Worm (Caenorhabditis elegans) whole organism, young adult: Measurements from ENCODE around the gene sop-2.

Experiments
- B0019.2 ChIP-seq: fragments of 200-800 bp; sonication (Bioruptor generic); conservative IDR thresholded peaks from 2 replicates; pipeline ENCODE4 v1.3.6; 2022; ENCODE audit warnings: missing genetic modification reagents, missing genetic modification characterization, missing compliant biosample characterization
- B0261.1 ChIP-seq: sonication (generic microtip); optimal IDR thresholded peaks from 2 replicates; lab custom pipeline; 2016; ENCODE audit warnings: mild to moderate bottlenecking, missing genetic modification characterization, moderate library complexity, missing compliant biosample characterization
- C17E4.6 ChIP-seq: fragments of 200-800 bp; sonication (Bioruptor generic); IDR thresholded peaks from 2 replicates; pipeline ENCODE4 v1.3.6; 2022; ENCODE audit warnings: missing genetic modification reagents, missing genetic modification characterization, missing compliant biosample characterization
- F22D6.2 ChIP-seq: sonication (generic microtip); optimal IDR thresholded peaks from 2 replicates; lab custom pipeline; 2016; ENCODE audit warnings: mild to moderate bottlenecking, missing genetic modification characterization, missing compliant biosample characterization
- K11D2.4 ChIP-seq: fragments of 200-800 bp; sonication (Bioruptor generic); IDR thresholded peaks from 2 replicates; pipeline ENCODE4 v1.3.6; 2022; ENCODE audit warnings: missing genetic modification reagents, missing genetic modification characterization, missing compliant biosample characterization
- K12H6.12 ChIP-seq: fragments of 200-800 bp; sonication (Bioruptor generic); optimal IDR thresholded peaks from 2 replicates; lab custom pipeline; 2018; ENCODE audit warnings: mild to moderate bottlenecking, missing genetic modification characterization, missing compliant biosample characterization
- Y56A3A.18 ChIP-seq: fragments of 200-800 bp; sonication (Bioruptor generic); IDR thresholded peaks from 2 replicates; pipeline ENCODE4 v1.3.6; 2022; ENCODE audit warnings: missing genetic modification reagents, missing genetic modification characterization, missing compliant biosample characterization
- attf-5 ChIP-seq: fragments of 200-800 bp; sonication (Bioruptor generic); optimal IDR thresholded peaks from 2 replicates; lab custom pipeline; 2018; ENCODE audit warnings: mild to moderate bottlenecking, missing genetic modification characterization, missing compliant biosample characterization
- bed-1 ChIP-seq: fragments of 200-800 bp; sonication (Bioruptor generic); IDR thresholded peaks from 2 replicates; pipeline ENCODE4 v1.3.6; 2022; ENCODE audit warnings: missing genetic modification reagents, missing genetic modification characterization, missing compliant biosample characterization
- ccch-3 ChIP-seq: fragments of 200-800 bp; sonication (Bioruptor generic); optimal IDR thresholded peaks from 2 replicates; lab custom pipeline; 2018; ENCODE audit warnings: mild to moderate bottlenecking, missing genetic modification characterization, missing compliant biosample characterization
- ceh-40 ChIP-seq: fragments of 200-800 bp; sonication (Bioruptor generic); IDR thresholded peaks from 2 replicates; pipeline ENCODE4 v1.3.6; 2022; ENCODE audit warnings: missing genetic modification characterization, missing compliant biosample characterization
- die-1 ChIP-seq: sonication (generic microtip); optimal IDR thresholded peaks from 2 replicates; lab custom pipeline; 2016; ENCODE audit warnings: missing genotype, mild to moderate bottlenecking, missing genetic modification characterization, missing compliant biosample characterization
- dpff-1 ChIP-seq: sonication (generic microtip); optimal IDR thresholded peaks from 2 replicates; lab custom pipeline; 2017; ENCODE audit warnings: mild to moderate bottlenecking, missing genetic modification characterization, missing compliant biosample characterization
- efl-1 ChIP-seq: fragments of 150-350 bp; optimal IDR thresholded peaks from 2 replicates; lab custom pipeline; 2014; ENCODE audit warnings: missing biosample characterization, missing genetic modification reagents, missing genetic modification characterization
- ekl-4 ChIP-seq: fragments of 200-800 bp; sonication (Bioruptor generic); IDR thresholded peaks from 2 replicates; pipeline ENCODE4 v1.3.6; 2022; ENCODE audit warnings: missing genetic modification reagents, missing genetic modification characterization, missing compliant biosample characterization
- hsf-1 ChIP-seq: fragments of 200-800 bp; sonication (Bioruptor generic); IDR thresholded peaks from 2 replicates; pipeline ENCODE4 v1.3.6; 2022; ENCODE audit warnings: missing genetic modification reagents, missing genetic modification characterization, missing compliant biosample characterization
- let-526 ChIP-seq: fragments of 200-800 bp; sonication (Bioruptor generic); IDR thresholded peaks from 2 replicates; pipeline ENCODE4 v1.3.6; 2022; ENCODE audit warnings: missing genetic modification reagents, missing genetic modification characterization, missing compliant biosample characterization
- lin-26 ChIP-seq: fragments of 200-800 bp; sonication (Bioruptor generic); IDR thresholded peaks from 2 replicates; pipeline ENCODE4 v1.3.6; 2022; ENCODE audit warnings: missing genetic modification reagents, missing genetic modification characterization, missing compliant biosample characterization
- madf-3 ChIP-seq: fragments of 200-800 bp; sonication (Bioruptor generic); IDR thresholded peaks from 2 replicates; pipeline ENCODE4 v1.3.6; 2022; ENCODE audit warnings: missing genetic modification reagents, missing genetic modification characterization, missing compliant biosample characterization
- nfya-1 ChIP-seq: sonication (generic microtip); optimal IDR thresholded peaks from 2 replicates; lab custom pipeline; 2017; ENCODE audit warnings: antibody characterized with exemption, missing compliant biosample characterization, missing genetic modification characterization, borderline replicate concordance; ENCODE audit not compliant: insufficient read depth
- nfyb-1 ChIP-seq: fragments of 200-800 bp; sonication (Bioruptor generic); IDR thresholded peaks from 2 replicates; pipeline ENCODE4 v1.3.6; 2022; ENCODE audit warnings: missing genetic modification reagents, missing genetic modification characterization, missing compliant biosample characterization
- nhr-179 ChIP-seq: sonication (generic microtip); optimal IDR thresholded peaks from 2 replicates; lab custom pipeline; 2016; ENCODE audit warnings: mild to moderate bottlenecking, missing genetic modification characterization, missing compliant biosample characterization
- nhr-80 ChIP-seq: sonication (generic microtip); optimal IDR thresholded peaks from 2 replicates; lab custom pipeline; 2016; ENCODE audit warnings: missing genetic modification characterization, missing compliant biosample characterization
- nhr-90 ChIP-seq: sonication (generic microtip); optimal IDR thresholded peaks from 2 replicates; lab custom pipeline; 2016; ENCODE audit warnings: missing genotype, mild to moderate bottlenecking, missing genetic modification characterization, missing compliant biosample characterization
- rec-8 ChIP-seq, 2 experiments: sonication (generic microtip); optimal IDR thresholded peaks; 2 replicates each; lab custom pipeline; 2016; ENCODE audit warnings: mild to moderate bottlenecking in 2 of 2, missing genetic modification characterization in 2 of 2, missing genetic modification reagents in 2 of 2, missing genotype in 2 of 2, missing biosample characterization in 1 of 2, missing compliant biosample characterization in 1 of 2, moderate library complexity in 1 of 2
- repo-1 ChIP-seq: sonication (generic microtip); optimal IDR thresholded peaks from 2 replicates; lab custom pipeline; 2017; ENCODE audit warnings: mild to moderate bottlenecking, missing genetic modification characterization, missing compliant biosample characterization
- sdz-38 ChIP-seq: sonication (generic microtip); optimal IDR thresholded peaks from 2 replicates; lab custom pipeline; 2016; ENCODE audit warnings: missing genotype, missing genetic modification characterization, missing compliant biosample characterization
- sea-2 ChIP-seq: fragments of 200-800 bp; sonication (Bioruptor generic); IDR thresholded peaks from 2 replicates; pipeline ENCODE4 v1.3.6; 2022; ENCODE audit warnings: missing genetic modification characterization, missing compliant biosample characterization
- tbp1 ChIP-seq: fragments of 200-800 bp; sonication (Bioruptor generic); optimal IDR thresholded peaks from 2 replicates; lab custom pipeline; 2018; ENCODE audit warnings: mild to moderate bottlenecking, missing genetic modification characterization, missing compliant biosample characterization
- unc-130 ChIP-seq: sonication (generic microtip); optimal IDR thresholded peaks from 2 replicates; lab custom pipeline; 2016; ENCODE audit warnings: missing genetic modification reagents, missing genetic modification characterization, missing compliant biosample characterization
- unc-62 ChIP-seq: fragments of 150-350 bp; optimal IDR thresholded peaks from 2 replicates; lab custom pipeline; 2014; ENCODE audit warnings: missing biosample characterization, missing genetic modification reagents, missing genetic modification characterization
- zfh-2 ChIP-seq: fragments of 200-800 bp; sonication (Bioruptor generic); conservative IDR thresholded peaks from 2 replicates; pipeline ENCODE4 v1.3.6; 2022; ENCODE audit warnings: missing genetic modification reagents, missing genetic modification characterization, missing compliant biosample characterization
- ztf-18 ChIP-seq: sonication (generic microtip); optimal IDR thresholded peaks from 2 replicates; lab custom pipeline; 2016; ENCODE audit warnings: missing genotype, mild to moderate bottlenecking, missing genetic modification characterization, missing compliant biosample characterization
- ztf-22 ChIP-seq: fragments of 200-800 bp; sonication (Bioruptor generic); optimal IDR thresholded peaks from 2 replicates; lab custom pipeline; 2018; ENCODE audit warnings: mild to moderate bottlenecking, missing genetic modification characterization, moderate library complexity, missing compliant biosample characterization

Gene sop-2

ce11 chrII:12301233-12301632 lies 38.5 kb upstream of the sop-2 start:
- TF ChIP-seq ceh-40 (GFP tag; lab: Robert Waterston, UW) = no peak
- no peak for TF ChIP-seq attf-5 (GFP tag; lab: Kevin White, UChicago)
- TF ChIP-seq zfh-2 (GFP tag; lab: Robert Waterston, UW) = no peak
- TF ChIP-seq Y56A3A.18 (GFP tag; lab: Robert Waterston, UW) = no peak
- TF ChIP-seq B0019.2 = no peak
- TF ChIP-seq die-1 (tag; lab: Kevin White, UChicago) = no peak
- TF ChIP-seq nhr-80 = no peak
- no peak for TF ChIP-seq unc-130 (GFP tag; lab: Kevin White, UChicago)
- no peak for TF ChIP-seq unc-62
- TF ChIP-seq ccch-3 (GFP tag; lab: Kevin White, UChicago) = no peak
- no peak for TF ChIP-seq nhr-179 (tag; lab: Kevin White, UChicago)
- no peak for TF ChIP-seq K12H6.12 (tag; lab: Kevin White, UChicago)
- TF ChIP-seq nhr-90 (tag; lab: Kevin White, UChicago) = no peak
- no peak for TF ChIP-seq sdz-38 (tag; lab: Kevin White, UChicago)

- TF ChIP-seq nfyb-1 (GFP tag; lab: Robert Waterston, UW) (no peak), sdz-38 (tag; lab: Kevin White, UChicago) (no peak), nfya-1 (tag; lab: Kevin White, UChicago) (no peak), dpff-1 (tag; lab: Kevin White, UChicago) (no peak)
These were observed 37.4 kb upstream of the sop-2 start, which contains the start of gene C50E10.1 for ce11 chrII:12302354-12302753. Gene C50E10.1, minus strand, starts transcription at chrII:12302454.

- TF ChIP-seq lin-26 (no peak), ztf-18 (tag; lab: Kevin White, UChicago) (no peak), ekl-4 (GFP tag; lab: Robert Waterston, UW) (no peak), B0019.2 (no peak), C17E4.6 (no peak), rec-8 (tag; optimal IDR thresholded peaks at IDR 0.05; lab: Kevin White, UChicago) (no peak), die-1 (tag; lab: Kevin White, UChicago) (no peak), let-526 (GFP tag; lab: Robert Waterston, UW) (no peak), efl-1 (no peak), ztf-22 (GFP tag; lab: Kevin White, UChicago) (no peak)
These were observed 36.6 kb upstream of the sop-2 start, which contains the start of gene sre-50 for ce11 chrII:12303142-12303541. Gene sre-50, plus strand, starts transcription at chrII:12303525.

- TF ChIP-seq B0261.1 (tag; lab: Kevin White, UChicago) = no peak
- TF ChIP-seq ekl-4 (GFP tag; lab: Robert Waterston, UW) = no peak
- TF ChIP-seq bed-1 (GFP tag; lab: Robert Waterston, UW) = no peak
- TF ChIP-seq repo-1 = no peak
- TF ChIP-seq K11D2.4 (GFP tag; lab: Robert Waterston, UW) = no peak
- TF ChIP-seq sea-2 (GFP tag; lab: Robert Waterston, UW) = no peak
- no peak for TF ChIP-seq madf-3
- no peak for TF ChIP-seq tbp1 (GFP tag; lab: Kevin White, UChicago)
- no peak for TF ChIP-seq F22D6.2 (tag; lab: Kevin White, UChicago)
- no peak for TF ChIP-seq hsf-1 (GFP tag; lab: Robert Waterston, UW)
- no peak for TF ChIP-seq zfh-2 (GFP tag; lab: Robert Waterston, UW)
These were observed 30.1 kb upstream of the sop-2 start, which contains the start of gene C50E10.2 for ce11 chrII:12309614-12310013. Gene C50E10.2, minus strand, starts transcription at chrII:12309714.
